Worm (Caenorhabditis elegans): ENCODE measurements around the gene cest-25.

Gene cest-25

ce11 chrIII:2746553-2746952 is 7.2 kb upstream of the cest-25 start, which contains the start of gene Y71H2AM.14:
Gene Y71H2AM.14 (minus strand): TSS chrIII:2746653.
- no peak for TF ChIP-seq lin-11 (tag; optimal IDR thresholded peaks at IDR 0.05)
- peak; percentile 51 for TF ChIP-seq fos-1 (tag; optimal IDR thresholded peaks at IDR 0.05)
- no peak for TF ChIP-seq ceh-16 (tag; optimal IDR thresholded peaks at IDR 0.05)

- TF ChIP-seq F13H6.1 (tag; optimal IDR thresholded peaks at IDR 0.05) (no peak), fos-1 (tag; optimal IDR thresholded peaks at IDR 0.05) (peak; percentile 45)
These were observed 5.6 kb downstream of the cest-25 start, which contains the start of gene Y71H2AM.12 for ce11 chrIII:2733606-2734183. Gene Y71H2AM.12 (minus strand): TSS chrIII:2734091.

- TF ChIP-seq elt-3 (tag; optimal IDR thresholded peaks at IDR 0.05) (no peak), lin-11 (tag; optimal IDR thresholded peaks at IDR 0.05) (no peak), alr-1 (tag; optimal IDR thresholded peaks at IDR 0.05) (no peak), nhr-237 (tag; optimal IDR thresholded peaks at IDR 0.05) (no peak), lsy-2 (tag; optimal IDR thresholded peaks at IDR 0.05) (peak in 1 of 2 experiments; percentile 17), C34F6.9 (tag; optimal IDR thresholded peaks at IDR 0.05) (no peak), nhr-11 (tag; optimal IDR thresholded peaks at IDR 0.05) (no peak), lin-39 (tag; optimal IDR thresholded peaks at IDR 0.05) (no peak), blmp-1 (tag; optimal IDR thresholded peaks at IDR 0.05; ENCODE audit: insufficient read depth) (no peak), F13H6.1 (tag; optimal IDR thresholded peaks at IDR 0.05) (no peak), crh-2 (tag; optimal IDR thresholded peaks at IDR 0.05) (no peak), peb-1 (tag; optimal IDR thresholded peaks at IDR 0.05) (no peak), nhr-129 (tag; optimal IDR thresholded peaks at IDR 0.05) (no peak), nhr-21 (tag; optimal IDR thresholded peaks at IDR 0.05) (no peak), nhr-77 (tag; optimal IDR thresholded peaks at IDR 0.05) (no peak), gmeb-1 (tag; optimal IDR thresholded peaks at IDR 0.05) (no peak), nhr-23 (tag; optimal IDR thresholded peaks at IDR 0.05) (no peak), nhr-12 (tag; optimal IDR thresholded peaks at IDR 0.05) (no peak), aly-2 (tag; optimal IDR thresholded peaks at IDR 0.05) (no peak), mab-5 (tag; optimal IDR thresholded peaks at IDR 0.05) (no peak), ceh-16 (tag; optimal IDR thresholded peaks at IDR 0.05) (no peak), fos-1 (tag; optimal IDR thresholded peaks at IDR 0.05) (peak; percentile 8), unc-55 (GFP tag; optimal IDR thresholded peaks at IDR 0.05) (peak; percentile 2), Y55F3AM.14 (GFP tag; optimal IDR thresholded peaks at IDR 0.05) (no peak), ztf-4 (tag; optimal IDR thresholded peaks at IDR 0.05) (no peak), ceh-82 (tag; optimal IDR thresholded peaks at IDR 0.05) (no peak), skn-1 (tag; optimal IDR thresholded peaks at IDR 0.05) (no peak)
These were observed 13.8 kb downstream of the cest-25 start, which contains the start of gene cosa-1 for ce11 chrIII:2725221-2726203. Gene cosa-1 (plus strand): TSS chrIII:2726116.

- TF ChIP-seq skn-1 (tag; optimal IDR thresholded peaks at IDR 0.05) (no peak), nhr-21 (tag; optimal IDR thresholded peaks at IDR 0.05) (no peak), aly-2 (tag; optimal IDR thresholded peaks at IDR 0.05) (no peak), lin-39 (tag; optimal IDR thresholded peaks at IDR 0.05) (no peak)
These were observed 14.4 kb downstream of the cest-25 start, which contains the start of gene Y71H2AM.11 for ce11 chrIII:2724992-2725220. Gene Y71H2AM.11 (minus strand): TSS chrIII:2725092.

ce11 chrIII:2716514-2716913 is 22.8 kb downstream of the cest-25 start, which contains the start of gene tmem-132:
Gene tmem-132 (minus strand): TSS chrIII:2716614.
- TF ChIP-seq ztf-4 (tag; optimal IDR thresholded peaks at IDR 0.05) (no peak), nhr-11 (tag; optimal IDR thresholded peaks at IDR 0.05) (no peak), nhr-237 (tag; optimal IDR thresholded peaks at IDR 0.05) (no peak)

- TF ChIP-seq sma-9 (GFP tag; optimal IDR thresholded peaks at IDR 0.05) (no peak), sma-9 (tag; optimal IDR thresholded peaks at IDR 0.05) (no peak), lin-13 (GFP tag; optimal IDR thresholded peaks at IDR 0.05) (no peak), nhr-21 (tag; optimal IDR thresholded peaks at IDR 0.05) (no peak), fos-1 (tag; optimal IDR thresholded peaks at IDR 0.05) (peak; percentile 48), nhr-25 (tag; optimal IDR thresholded peaks at IDR 0.05) (no peak), nhr-129 (tag; optimal IDR thresholded peaks at IDR 0.05) (no peak), sma-3 (GFP tag; optimal IDR thresholded peaks at IDR 0.05) (no peak)
These were observed 27.8 kb downstream of the cest-25 start for ce11 chrIII:2711527-2711926.

All from whole organism, L2 larva.